Fruit fly (Drosophila melanogaster) Kc167 (cell line): ENCODE data around the gene Swip-1.

ENCODE experiments used
- Myc ChIP-seq: fragments of >200 bp; optimal IDR thresholded peaks from 2 replicates; lab custom pipeline; 2017; ENCODE audit warnings: missing external identifiers
- h ChIP-seq: fragments of >200 bp; optimal IDR thresholded peaks from 3 replicates; lab custom pipeline; 2018; ENCODE audit warnings: missing external identifiers
- psq ChIP-seq: fragments of >200 bp; optimal IDR thresholded peaks from 2 replicates; lab custom pipeline; 2017; ENCODE audit warnings: missing external identifiers

- TF ChIP-seq psq (lab: Kevin White, UChicago) (no peak), h (lab: Kevin White, UChicago) (no peak), Myc (lab: Kevin White, UChicago) (no peak)
These were observed 28.5 kb upstream of the Swip-1 start for dm6 chr2L:19015628-19016027.
